Worm (Caenorhabditis elegans): Measurements from ENCODE around the gene F07E5.5.

Gene F07E5.5

DNA sequence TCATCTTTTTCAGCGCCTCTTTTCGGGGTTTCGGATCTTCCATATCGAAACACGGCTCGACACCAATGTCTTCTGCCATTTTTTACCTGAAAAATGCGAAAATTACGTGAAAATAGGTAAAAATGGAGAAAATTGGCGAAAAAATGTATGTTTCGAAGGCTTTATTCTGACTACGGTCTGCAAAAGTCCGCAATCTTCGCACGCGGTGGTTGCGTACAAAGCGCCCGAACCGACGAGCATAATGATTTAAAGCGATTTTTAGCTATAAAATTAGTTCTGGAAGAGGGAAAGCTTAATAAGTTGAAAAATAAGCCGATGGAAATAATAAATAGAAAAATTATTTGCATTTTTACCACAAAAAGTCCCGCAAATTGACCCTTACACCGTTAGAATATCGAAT, at the start of gene F07E5.5:
TSS of gene F07E5.5 (minus strand) at position 86 of the 400 bp plus-strand sequence.
- no peak for TF ChIP-seq unc-39 (tag; optimal IDR thresholded peaks at IDR 0.05)
- no peak for TF ChIP-seq ceh-28 (tag; optimal IDR thresholded peaks at IDR 0.05)
- no peak for TF ChIP-seq sea-2 (GFP tag; optimal IDR thresholded peaks at IDR 0.05)
- no peak for TF ChIP-seq elt-3 (tag; optimal IDR thresholded peaks at IDR 0.05)
- no peak for TF ChIP-seq ztf-4 (tag; optimal IDR thresholded peaks at IDR 0.05)
- no peak for TF ChIP-seq nhr-67 (tag; optimal IDR thresholded peaks at IDR 0.05)
- TF ChIP-seq ama-1 (optimal IDR thresholded peaks at IDR 0.05) = no peak
- peak; percentile 41 for TF ChIP-seq nhr-23 (tag; optimal IDR thresholded peaks at IDR 0.05)
- TF ChIP-seq egl-27 (tag; optimal IDR thresholded peaks at IDR 0.05) = no peak
- no peak for TF ChIP-seq ceh-82 (tag; optimal IDR thresholded peaks at IDR 0.05)
- peak; percentile 79 for TF ChIP-seq nfya-1 (tag; optimal IDR thresholded peaks at IDR 0.05; ENCODE audit: insufficient read depth)
- peak; percentile 10 for TF ChIP-seq lin-39 (tag; optimal IDR thresholded peaks at IDR 0.05)
- TF ChIP-seq nhr-43 (tag; optimal IDR thresholded peaks at IDR 0.05; ENCODE audit: poor library complexity, severe bottlenecking) = no peak
- no peak for TF ChIP-seq daf-12 (tag; optimal IDR thresholded peaks at IDR 0.05)
- TF ChIP-seq nhr-77 (tag; optimal IDR thresholded peaks at IDR 0.05) = no peak
- TF ChIP-seq nhr-28 (tag; optimal IDR thresholded peaks at IDR 0.05) = no peak
- TF ChIP-seq nhr-25 (tag; optimal IDR thresholded peaks at IDR 0.05) = peak; percentile 9
- TF ChIP-seq pqm-1 (tag; optimal IDR thresholded peaks at IDR 0.05) = no peak
- no peak for TF ChIP-seq aly-2 (tag; optimal IDR thresholded peaks at IDR 0.05)
- TF ChIP-seq lsy-12 (tag; optimal IDR thresholded peaks at IDR 0.05) = peak; percentile 16
- no peak for TF ChIP-seq mml-1 (tag; optimal IDR thresholded peaks at IDR 0.05)
- TF ChIP-seq zag-1 (tag; optimal IDR thresholded peaks at IDR 0.05) = no peak
- peak; percentile 20 for TF ChIP-seq elt-2 (tag; optimal IDR thresholded peaks at IDR 0.05)
- peak; percentile 31 for TF ChIP-seq elt-1 (tag; optimal IDR thresholded peaks at IDR 0.05)
- TF ChIP-seq skn-1 (tag; optimal IDR thresholded peaks at IDR 0.05) = no peak
- no peak for TF ChIP-seq jun-1 (tag; optimal IDR thresholded peaks at IDR 0.05)
- TF ChIP-seq nhr-237 (tag; optimal IDR thresholded peaks at IDR 0.05) = no peak
- no peak for TF ChIP-seq hmg-11 (tag; optimal IDR thresholded peaks at IDR 0.05)
- no peak for TF ChIP-seq fkh-2 (tag; optimal IDR thresholded peaks at IDR 0.05)
- TF ChIP-seq unc-62 (GFP tag; optimal IDR thresholded peaks at IDR 0.05) = no peak
- no peak for TF ChIP-seq eor-1 (tag; optimal IDR thresholded peaks at IDR 0.05)
- TF ChIP-seq pha-4 (tag; optimal IDR thresholded peaks at IDR 0.05) = no peak
- no peak for TF ChIP-seq fkh-10 (GFP tag; optimal IDR thresholded peaks at IDR 0.05)
- TF ChIP-seq fos-1 (tag; optimal IDR thresholded peaks at IDR 0.05) = no peak
- no peak for TF ChIP-seq nhr-76 (tag; optimal IDR thresholded peaks at IDR 0.05)
- peak; percentile 40 for TF ChIP-seq lin-15B (tag; optimal IDR thresholded peaks at IDR 0.05)
- peak; percentile 46 for TF ChIP-seq snpc-4 (tag; optimal IDR thresholded peaks at IDR 0.05)
- no peak for TF ChIP-seq egl-5 (tag; optimal IDR thresholded peaks at IDR 0.05)
- no peak for TF ChIP-seq ztf-11 (tag; optimal IDR thresholded peaks at IDR 0.05)
- no peak for TF ChIP-seq ZK546.5 (tag; optimal IDR thresholded peaks at IDR 0.05)
- peak; percentile 44 for TF ChIP-seq R02D3.7 (tag; optimal IDR thresholded peaks at IDR 0.05)
- TF ChIP-seq nhr-11 (tag; optimal IDR thresholded peaks at IDR 0.05) = no peak
- no peak for TF ChIP-seq mdl-1 (tag; optimal IDR thresholded peaks at IDR 0.05)
- TF ChIP-seq tbx-2 (tag; optimal IDR thresholded peaks at IDR 0.05) = no peak
- TF ChIP-seq ceh-9 (tag; optimal IDR thresholded peaks at IDR 0.05) = no peak
- TF ChIP-seq nhr-12 (tag; optimal IDR thresholded peaks at IDR 0.05) = no peak
- no peak for TF ChIP-seq ceh-16 (tag; optimal IDR thresholded peaks at IDR 0.05)

DNA sequence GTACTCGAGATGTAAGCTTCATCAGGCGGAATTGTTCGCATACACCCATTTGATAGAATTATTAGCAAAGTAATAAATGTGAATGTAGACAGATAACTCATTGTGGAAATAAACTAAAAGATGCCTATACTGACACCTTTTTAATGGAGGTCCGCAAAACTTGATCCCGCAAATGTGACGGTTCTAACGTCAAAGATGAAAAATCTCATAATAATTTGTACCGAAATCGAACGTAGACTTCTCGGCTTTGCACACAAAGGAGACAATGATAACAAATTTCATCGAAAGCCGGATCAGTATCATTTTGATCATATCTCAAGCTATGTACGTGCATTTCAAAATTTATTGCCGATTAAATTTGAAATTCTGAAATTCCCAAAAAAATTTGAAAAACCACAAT, 49.4 kb upstream of the F07E5.5 start, which contains the start of gene R52.4:
TSS of gene R52.4 (minus strand) at position 101 of the 400 bp plus-strand sequence.
- TF ChIP-seq nhr-25 (tag; optimal IDR thresholded peaks at IDR 0.05) = no peak
- no peak for TF ChIP-seq nhr-12 (tag; optimal IDR thresholded peaks at IDR 0.05)
- no peak for TF ChIP-seq sea-2 (GFP tag; optimal IDR thresholded peaks at IDR 0.05)
- no peak for TF ChIP-seq ceh-9 (tag; optimal IDR thresholded peaks at IDR 0.05)
- no peak for TF ChIP-seq unc-62 (GFP tag; optimal IDR thresholded peaks at IDR 0.05)
- no peak for TF ChIP-seq skn-1 (tag; optimal IDR thresholded peaks at IDR 0.05)
- no peak for TF ChIP-seq fkh-2 (tag; optimal IDR thresholded peaks at IDR 0.05)
- no peak for TF ChIP-seq aly-2 (tag; optimal IDR thresholded peaks at IDR 0.05)
- no peak for TF ChIP-seq daf-12 (tag; optimal IDR thresholded peaks at IDR 0.05)
- TF ChIP-seq nfya-1 (tag; optimal IDR thresholded peaks at IDR 0.05; ENCODE audit: insufficient read depth) = no peak
- TF ChIP-seq nhr-11 (tag; optimal IDR thresholded peaks at IDR 0.05) = no peak
- no peak for TF ChIP-seq nhr-237 (tag; optimal IDR thresholded peaks at IDR 0.05)
- no peak for TF ChIP-seq ZK546.5 (tag; optimal IDR thresholded peaks at IDR 0.05)
- TF ChIP-seq nhr-28 (tag; optimal IDR thresholded peaks at IDR 0.05) = no peak
- no peak for TF ChIP-seq elt-3 (tag; optimal IDR thresholded peaks at IDR 0.05)
- TF ChIP-seq lin-15B (tag; optimal IDR thresholded peaks at IDR 0.05) = no peak

Measured in whole organism, L3 larva.